Fruit fly (Drosophila melanogaster) S2 (cell line): Measurements from ENCODE around the gene CG32192.

Experiments used
- CG8478 ChIP-seq: fragments of >200 bp; optimal IDR thresholded peaks from 2 replicates; lab custom pipeline; 2018
- CTCF ChIP-seq, 2 experiments: fragments of >200 bp; optimal IDR thresholded peaks; 2 replicates each; lab custom pipeline; 2018

CG32192 gene

dm6 chr3L:18015171-18015944 lies 24.8 kb upstream of the CG32192 start:
- TF ChIP-seq CG8478 (lab: Kevin White, UChicago): no peak
- peak in 1 of 2 experiments; percentile 8 for TF ChIP-seq CTCF (optimal IDR thresholded peaks at IDR 0.05; lab: Kevin White, UChicago)

dm6 chr3L:18016105-18016842 lies 23.8 kb upstream of the CG32192 start:
- TF ChIP-seq CG8478 (lab: Kevin White, UChicago) (no peak), CTCF (optimal IDR thresholded peaks at IDR 0.05; lab: Kevin White, UChicago) (peak; percentile 87)

- TF ChIP-seq CTCF (optimal IDR thresholded peaks at IDR 0.05; lab: Kevin White, UChicago) (no peak), CG8478 (lab: Kevin White, UChicago) (no peak)
These were observed 23.2 kb upstream of the CG32192 start for dm6 chr3L:18016843-18017292.

dm6 chr3L:18017653-18018052 lies 22.5 kb upstream of the CG32192 start:
- TF ChIP-seq CG8478 (lab: Kevin White, UChicago) (no peak), CTCF (optimal IDR thresholded peaks at IDR 0.05; lab: Kevin White, UChicago) (no peak)

- TF ChIP-seq CTCF (optimal IDR thresholded peaks at IDR 0.05; lab: Kevin White, UChicago) (no peak), CG8478 (lab: Kevin White, UChicago) (no peak)
These were observed 21.6 kb upstream of the CG32192 start for dm6 chr3L:18018553-18018952.

- TF ChIP-seq CG8478 (lab: Kevin White, UChicago): no peak
- no peak for TF ChIP-seq CTCF (optimal IDR thresholded peaks at IDR 0.05; lab: Kevin White, UChicago)
These were observed 21.1 kb upstream of the CG32192 start for dm6 chr3L:18018988-18019387.

dm6 chr3L:18019645-18020509 lies 20.2 kb upstream of the CG32192 start:
- TF ChIP-seq CG8478 (lab: Kevin White, UChicago) (no peak), CTCF (optimal IDR thresholded peaks at IDR 0.05; lab: Kevin White, UChicago) (peak; percentile 86 to 92)

dm6 chr3L:18020944-18021343 lies 19.2 kb upstream of the CG32192 start:
- TF ChIP-seq CTCF (optimal IDR thresholded peaks at IDR 0.05; lab: Kevin White, UChicago) (no peak), CG8478 (lab: Kevin White, UChicago) (no peak)

- TF ChIP-seq CG8478 (lab: Kevin White, UChicago): no peak
- TF ChIP-seq CTCF (optimal IDR thresholded peaks at IDR 0.05; lab: Kevin White, UChicago): no peak
These were observed 18.2 kb upstream of the CG32192 start for dm6 chr3L:18021886-18022285.

- TF ChIP-seq CG8478 (lab: Kevin White, UChicago): no peak
- no peak for TF ChIP-seq CTCF (optimal IDR thresholded peaks at IDR 0.05; lab: Kevin White, UChicago)
These were observed 17.6 kb upstream of the CG32192 start for dm6 chr3L:18022479-18022950.

dm6 chr3L:18023622-18024021 lies 16.5 kb upstream of the CG32192 start:
- no peak for TF ChIP-seq CG8478 (lab: Kevin White, UChicago)
- no peak for TF ChIP-seq CTCF (optimal IDR thresholded peaks at IDR 0.05; lab: Kevin White, UChicago)

dm6 chr3L:18024589-18024988 lies 15.5 kb upstream of the CG32192 start:
- TF ChIP-seq CG8478 (lab: Kevin White, UChicago): no peak
- no peak for TF ChIP-seq CTCF (optimal IDR thresholded peaks at IDR 0.05; lab: Kevin White, UChicago)

- TF ChIP-seq CG8478 (lab: Kevin White, UChicago) (no peak), CTCF (optimal IDR thresholded peaks at IDR 0.05; lab: Kevin White, UChicago) (no peak)
These were observed 14.2 kb upstream of the CG32192 start for dm6 chr3L:18025907-18026306.
